Worm (Caenorhabditis elegans) whole organism, young adult: ENCODE data around the gene irld-32.
"Not testable (repeated sequence)": the region's sequence is repeated elsewhere in the genome, so short reads cannot be mapped to it uniquely, and the experiment has no call there.

ENCODE experiments used
- B0261.1 ChIP-seq: sonication (generic microtip); optimal IDR thresholded peaks from 2 replicates; lab custom pipeline; 2016; ENCODE audit warnings: mild to moderate bottlenecking, missing genetic modification characterization, moderate library complexity, missing compliant biosample characterization
- D2030.7 ChIP-seq: fragments of 200-800 bp; sonication (Bioruptor generic); IDR thresholded peaks from 2 replicates; pipeline ENCODE4 v1.3.6; 2022; ENCODE audit warnings: missing genetic modification reagents, missing genetic modification characterization, missing compliant biosample characterization
- K11D2.4 ChIP-seq: fragments of 200-800 bp; sonication (Bioruptor generic); IDR thresholded peaks from 2 replicates; pipeline ENCODE4 v1.3.6; 2022; ENCODE audit warnings: missing genetic modification reagents, missing genetic modification characterization, missing compliant biosample characterization
- T07F8.4 ChIP-seq: sonication (generic microtip); optimal IDR thresholded peaks from 2 replicates; lab custom pipeline; 2016; ENCODE audit warnings: mild to moderate bottlenecking, missing genetic modification characterization, moderate library complexity, missing compliant biosample characterization
- T26A5.8 ChIP-seq: sonication (generic microtip); optimal IDR thresholded peaks from 2 replicates; lab custom pipeline; 2016; ENCODE audit warnings: missing genetic modification characterization, missing compliant biosample characterization
- Y53G8AR.9 ChIP-seq: fragments of 200-800 bp; sonication (Bioruptor generic); conservative IDR thresholded peaks from 2 replicates; pipeline ENCODE4 v1.3.6; 2022; ENCODE audit warnings: missing genetic modification reagents, missing genetic modification characterization, missing compliant biosample characterization
- Y56A3A.18 ChIP-seq: fragments of 200-800 bp; sonication (Bioruptor generic); IDR thresholded peaks from 2 replicates; pipeline ENCODE4 v1.3.6; 2022; ENCODE audit warnings: missing genetic modification reagents, missing genetic modification characterization, missing compliant biosample characterization
- aptf-3 ChIP-seq: fragments of 200-800 bp; sonication (Bioruptor generic); IDR thresholded peaks from 2 replicates; pipeline ENCODE4 v1.3.6; 2022; ENCODE audit warnings: missing genetic modification characterization, missing compliant biosample characterization
- atf-7 ChIP-seq: sonication (generic microtip); optimal IDR thresholded peaks from 2 replicates; lab custom pipeline; 2017; ENCODE audit warnings: mild to moderate bottlenecking, missing genetic modification characterization, missing compliant biosample characterization
- attf-6 ChIP-seq: fragments of 200-800 bp; sonication (Bioruptor generic); IDR thresholded peaks from 2 replicates; pipeline ENCODE4 v1.3.6; 2022; ENCODE audit warnings: missing genetic modification reagents, missing genetic modification characterization, missing compliant biosample characterization
- ceh-27 ChIP-seq: fragments of 200-800 bp; sonication (Bioruptor generic); optimal IDR thresholded peaks from 2 replicates; lab custom pipeline; 2018; ENCODE audit warnings: mild to moderate bottlenecking, missing genetic modification characterization, moderate library complexity, missing compliant biosample characterization
- efl-1 ChIP-seq: fragments of 150-350 bp; optimal IDR thresholded peaks from 2 replicates; lab custom pipeline; 2014; ENCODE audit warnings: missing biosample characterization, missing genetic modification reagents, missing genetic modification characterization
- egl-44 ChIP-seq: fragments of 200-800 bp; sonication (Bioruptor generic); IDR thresholded peaks from 2 replicates; pipeline ENCODE4 v1.3.6; 2022; ENCODE audit warnings: missing genetic modification reagents, missing genetic modification characterization, missing compliant biosample characterization
- egrh-3 ChIP-seq: fragments of 200-800 bp; sonication (Bioruptor generic); IDR thresholded peaks from 2 replicates; pipeline ENCODE4 v1.3.6; 2022; ENCODE audit warnings: missing genetic modification reagents, missing genetic modification characterization, missing compliant biosample characterization
- him-1 ChIP-seq: sonication (generic microtip); optimal IDR thresholded peaks from 2 replicates; lab custom pipeline; 2016; ENCODE audit warnings: missing genotype, missing genetic modification reagents, missing genetic modification characterization, missing compliant biosample characterization
- hlh-12 ChIP-seq: sonication (generic microtip); optimal IDR thresholded peaks from 2 replicates; lab custom pipeline; 2016; ENCODE audit warnings: missing genetic modification characterization, missing compliant biosample characterization
- hrde-1 ChIP-seq: sonication (generic microtip); optimal IDR thresholded peaks from 2 replicates; lab custom pipeline; 2016; ENCODE audit warnings: missing genetic modification characterization, mild to moderate bottlenecking, missing compliant biosample characterization, moderate library complexity, missing genotype, missing genetic modification reagents, borderline replicate concordance
- lin-54 ChIP-seq: fragments of 200-800 bp; sonication (Bioruptor generic); optimal IDR thresholded peaks from 2 replicates; lab custom pipeline; 2018; ENCODE audit warnings: mild to moderate bottlenecking, missing genetic modification characterization, missing compliant biosample characterization
- madf-6 ChIP-seq: fragments of 200-800 bp; sonication (Bioruptor generic); IDR thresholded peaks from 2 replicates; pipeline ENCODE4 v1.3.6; 2022; ENCODE audit warnings: missing genetic modification reagents, missing genetic modification characterization, missing compliant biosample characterization
- madf-8 ChIP-seq: fragments of 200-800 bp; sonication (Bioruptor generic); conservative IDR thresholded peaks from 2 replicates; pipeline ENCODE4 v1.3.6; 2022; ENCODE audit warnings: missing genetic modification reagents, missing genetic modification characterization, missing compliant biosample characterization
- mcd-1 ChIP-seq: fragments of 200-800 bp; sonication (Bioruptor generic); IDR thresholded peaks from 2 replicates; pipeline ENCODE4 v1.3.6; 2022; ENCODE audit warnings: missing genetic modification reagents, missing genetic modification characterization, missing compliant biosample characterization
- nfyb-1 ChIP-seq: fragments of 200-800 bp; sonication (Bioruptor generic); IDR thresholded peaks from 2 replicates; pipeline ENCODE4 v1.3.6; 2022; ENCODE audit warnings: missing genetic modification reagents, missing genetic modification characterization, missing compliant biosample characterization
- nhr-80 ChIP-seq: sonication (generic microtip); optimal IDR thresholded peaks from 2 replicates; lab custom pipeline; 2016; ENCODE audit warnings: missing genetic modification characterization, missing compliant biosample characterization
- pbrm-1 ChIP-seq: fragments of 200-800 bp; sonication (Bioruptor generic); IDR thresholded peaks from 2 replicates; pipeline ENCODE4 v1.3.6; 2022; ENCODE audit warnings: missing genetic modification reagents, missing genetic modification characterization, missing compliant biosample characterization
- repo-1 ChIP-seq: sonication (generic microtip); optimal IDR thresholded peaks from 2 replicates; lab custom pipeline; 2017; ENCODE audit warnings: mild to moderate bottlenecking, missing genetic modification characterization, missing compliant biosample characterization
- rpc-1 ChIP-seq, 2 experiments: fragments of 150-350 bp in 1 of 2; sonication (generic microtip) in 1 of 2; optimal IDR thresholded peaks; 2 replicates each; lab custom pipeline; 2014 to 2018; ENCODE audit warnings: missing biosample characterization in 1 of 2, missing genetic modification characterization in 1 of 2, missing genetic modification reagents in 1 of 2, missing genotype in 1 of 2
- snpc-4 ChIP-seq, 5 experiments: fragments of 150-350 bp in 1 of 5; sonication (generic microtip) in 4 of 5; optimal IDR thresholded peaks; 2 replicates each; lab custom pipeline; 2014 to 2018; ENCODE audit warnings: missing genetic modification characterization in 5 of 5, missing biosample characterization in 3 of 5, antibody characterized with exemption in 2 of 5, mild to moderate bottlenecking in 2 of 5, missing compliant biosample characterization in 2 of 5, missing genotype in 2 of 5, moderate library complexity in 2 of 5, missing genetic modification reagents in 1 of 5
- tbp1 ChIP-seq: fragments of 200-800 bp; sonication (Bioruptor generic); optimal IDR thresholded peaks from 2 replicates; lab custom pipeline; 2018; ENCODE audit warnings: mild to moderate bottlenecking, missing genetic modification characterization, missing compliant biosample characterization
- zfh-2 ChIP-seq: fragments of 200-800 bp; sonication (Bioruptor generic); conservative IDR thresholded peaks from 2 replicates; pipeline ENCODE4 v1.3.6; 2022; ENCODE audit warnings: missing genetic modification reagents, missing genetic modification characterization, missing compliant biosample characterization
- ztf-18 ChIP-seq: sonication (generic microtip); optimal IDR thresholded peaks from 2 replicates; lab custom pipeline; 2016; ENCODE audit warnings: missing genotype, mild to moderate bottlenecking, missing genetic modification characterization, missing compliant biosample characterization
- ztf-26 ChIP-seq: sonication (generic microtip); optimal IDR thresholded peaks from 2 replicates; lab custom pipeline; 2017; ENCODE audit warnings: missing genetic modification characterization, missing compliant biosample characterization

The irld-32 gene

ce11 chrV:2327124-2327523 lies 4.6 kb upstream of the irld-32 start:
- TF ChIP-seq nfyb-1 (0 out of 2 replicates have a peak, but pooled peaks have one; percentile 8), hlh-12 (no peak), Y56A3A.18 (no peak), nhr-80 (tag; lab: Kevin White, UChicago) (peak; percentile 83), atf-7 (tag; lab: Kevin White, UChicago) (peak; percentile 35), Y53G8AR.9 (no peak), egl-44 (GFP tag; lab: Robert Waterston, UW) (no peak), repo-1 (tag; lab: Kevin White, UChicago) (no peak), ceh-27 (no peak)

- peak; percentile 53 for TF ChIP-seq B0261.1 (tag; lab: Kevin White, UChicago)
- not testable (repeated sequence) for TF ChIP-seq rpc-1 (optimal IDR thresholded peaks at IDR 0.05; lab: Kevin White, UChicago)
- TF ChIP-seq rpc-1 (tag; optimal IDR thresholded peaks at IDR 0.05; lab: Kevin White, UChicago), result peak; percentile 43
- peak; percentile 68 for TF ChIP-seq tbp1 (GFP tag; lab: Kevin White, UChicago)
- TF ChIP-seq, all 124 proteins: peak for 3; not testable (repeated sequence) for 121
Measured at ce11 chrV:2327814-2328213, 3.9 kb upstream of the irld-32 start.

ce11 chrV:2330129-2330528 lies 1.6 kb upstream of the irld-32 start, which contains the start of gene pud-1.1:
TSS of gene pud-1.1 (plus strand) at chrV:2330429.
- TF ChIP-seq K11D2.4 (GFP tag; lab: Robert Waterston, UW); rpc-1 (optimal IDR thresholded peaks at IDR 0.05; lab: Kevin White, UChicago); rpc-1 (tag; optimal IDR thresholded peaks at IDR 0.05; lab: Kevin White, UChicago); attf-6 (GFP tag; lab: Robert Waterston, UW): not testable (repeated sequence)
- TF ChIP-seq, all 124 proteins: peak for 0; not testable (repeated sequence) for 124

- TF ChIP-seq snpc-4 (GFP tag; optimal IDR thresholded peaks at IDR 0.05; lab: Kevin White, UChicago), result not testable (repeated sequence)
- TF ChIP-seq snpc-4 (tag; optimal IDR thresholded peaks at IDR 0.05; lab: Kevin White, UChicago) (peak in 1 of 4 experiments; percentile 8), madf-6 (GFP tag; lab: Robert Waterston, UW) (0 out of 2 replicates have a peak, but pooled peaks have one; percentile 7), aptf-3 (0 out of 2 replicates have a peak, but pooled peaks have one; percentile 70), egrh-3 (GFP tag; lab: Robert Waterston, UW) (peak; percentile 72; the same call in 1 of the 2 replicates), mcd-1 (GFP tag; lab: Robert Waterston, UW) (peak; percentile 52)
- TF ChIP-seq, all 124 proteins: peak for 5; not testable (repeated sequence) for 119
Measured at ce11 chrV:2332837-2333236, 1.1 kb downstream of the irld-32 start.

- TF ChIP-seq madf-8, result no peak
- no peak for TF ChIP-seq T26A5.8
- TF ChIP-seq him-1 (tag; lab: Kevin White, UChicago), result no peak
- no peak for TF ChIP-seq lin-54
- TF ChIP-seq D2030.7 (GFP tag; lab: Robert Waterston, UW), result no peak
- TF ChIP-seq pbrm-1 (GFP tag; lab: Robert Waterston, UW), result no peak
- no peak for TF ChIP-seq hrde-1 (tag; lab: Kevin White, UChicago)
- no peak for TF ChIP-seq ztf-18 (tag; lab: Kevin White, UChicago)
- TF ChIP-seq zfh-2 (GFP tag; lab: Robert Waterston, UW), result no peak
- TF ChIP-seq T07F8.4 (tag; lab: Kevin White, UChicago), result no peak
- TF ChIP-seq Y53G8AR.9, result no peak
- no peak for TF ChIP-seq efl-1 (GFP tag; lab: Kevin White, UChicago)
- no peak for TF ChIP-seq B0261.1 (tag; lab: Kevin White, UChicago)
- TF ChIP-seq ztf-26 (tag; lab: Kevin White, UChicago), result no peak
Measured at ce11 chrV:2336151-2336550, 4.4 kb downstream of the irld-32 start, which contains the start of gene irld-28. TSS of gene irld-28 (minus strand) at chrV:2336251.
